Worm (Caenorhabditis elegans) whole organism, L3 larva: ENCODE measurements around the gene C49C8.5.

ENCODE experiments used
- ZK546.5 ChIP-seq: sonication (generic microtip); optimal IDR thresholded peaks from 2 replicates; lab custom pipeline; 2017; ENCODE audit warnings: missing biosample characterization, missing genetic modification characterization
- aly-2 ChIP-seq: fragments of 150-350 bp; optimal IDR thresholded peaks from 2 replicates; lab custom pipeline; 2014; ENCODE audit warnings: missing biosample characterization, missing genetic modification characterization
- ama-1 ChIP-seq: fragments of 150-350 bp; optimal IDR thresholded peaks from 2 replicates; lab custom pipeline; 2018
- ceh-16 ChIP-seq: sonication (generic microtip); optimal IDR thresholded peaks from 2 replicates; lab custom pipeline; 2017; ENCODE audit warnings: missing biosample characterization, missing genetic modification characterization
- ceh-82 ChIP-seq: fragments of 150-350 bp; optimal IDR thresholded peaks from 2 replicates; lab custom pipeline; 2014; ENCODE audit warnings: missing biosample characterization, missing genetic modification characterization
- ceh-9 ChIP-seq: sonication (generic microtip); optimal IDR thresholded peaks from 2 replicates; lab custom pipeline; 2018; ENCODE audit warnings: missing biosample characterization, missing genetic modification characterization
- daf-12 ChIP-seq: fragments of 150-350 bp; optimal IDR thresholded peaks from 2 replicates; lab custom pipeline; 2014; ENCODE audit warnings: missing biosample characterization, missing genetic modification reagents, missing genetic modification characterization
- egl-5 ChIP-seq: fragments of 150-350 bp; optimal IDR thresholded peaks from 2 replicates; lab custom pipeline; 2017; ENCODE audit warnings: missing biosample characterization, missing genetic modification reagents, missing genetic modification characterization, inconsistent platforms
- elt-1 ChIP-seq: fragments of 150-350 bp; optimal IDR thresholded peaks from 2 replicates; lab custom pipeline; 2014; ENCODE audit warnings: missing biosample characterization, missing genetic modification characterization
- elt-2 ChIP-seq: sonication (generic microtip); optimal IDR thresholded peaks from 2 replicates; lab custom pipeline; 2016; ENCODE audit warnings: missing genetic modification reagents, mild to moderate bottlenecking, missing genetic modification characterization, missing compliant biosample characterization
- eor-1 ChIP-seq, 2 experiments: fragments of 150-350 bp; optimal IDR thresholded peaks; 2 replicates each; lab custom pipeline; 2014 to 2018; ENCODE audit warnings: missing biosample characterization in 2 of 2, missing genetic modification characterization in 2 of 2
- fkh-10 ChIP-seq: sonication (generic microtip); optimal IDR thresholded peaks from 2 replicates; lab custom pipeline; 2017; ENCODE audit warnings: missing biosample characterization, missing genetic modification reagents, missing genetic modification characterization
- fkh-2 ChIP-seq: fragments of 150-350 bp; optimal IDR thresholded peaks from 2 replicates; lab custom pipeline; 2014; ENCODE audit warnings: missing biosample characterization, missing genetic modification reagents, missing genetic modification characterization
- hmg-11 ChIP-seq: sonication (generic microtip); optimal IDR thresholded peaks from 2 replicates; lab custom pipeline; 2016; ENCODE audit warnings: missing genetic modification characterization, missing compliant biosample characterization
- lin-39 ChIP-seq: fragments of 150-350 bp; optimal IDR thresholded peaks from 2 replicates; lab custom pipeline; 2018; ENCODE audit warnings: missing biosample characterization, missing genetic modification reagents, missing genetic modification characterization
- mdl-1 ChIP-seq: fragments of 150-350 bp; optimal IDR thresholded peaks from 2 replicates; lab custom pipeline; 2014; ENCODE audit warnings: missing biosample characterization, missing genetic modification characterization
- mml-1 ChIP-seq: fragments of 150-350 bp; sonication (generic microtip); optimal IDR thresholded peaks from 3 replicates; lab custom pipeline; 2014; ENCODE audit warnings: missing biosample characterization, missing genetic modification characterization
- nfya-1 ChIP-seq: sonication (generic microtip); optimal IDR thresholded peaks from 2 replicates; lab custom pipeline; 2017; ENCODE audit warnings: missing genetic modification characterization, mild to moderate bottlenecking, missing compliant biosample characterization, antibody characterized with exemption, moderate library complexity; ENCODE audit not compliant: insufficient read depth
- nhr-11 ChIP-seq: fragments of 150-350 bp; optimal IDR thresholded peaks from 2 replicates; lab custom pipeline; 2014; ENCODE audit warnings: missing biosample characterization, missing genetic modification characterization
- nhr-12 ChIP-seq: fragments of 150-350 bp; optimal IDR thresholded peaks from 2 replicates; lab custom pipeline; 2014; ENCODE audit warnings: missing biosample characterization, missing genetic modification characterization
- nhr-23 ChIP-seq: fragments of 150-350 bp; optimal IDR thresholded peaks from 2 replicates; lab custom pipeline; 2014; ENCODE audit warnings: missing biosample characterization, missing genetic modification reagents, missing genetic modification characterization
- nhr-28 ChIP-seq: fragments of 150-350 bp; optimal IDR thresholded peaks from 2 replicates; lab custom pipeline; 2014; ENCODE audit warnings: missing biosample characterization, missing genetic modification characterization
- nhr-67 ChIP-seq: fragments of 150-350 bp; optimal IDR thresholded peaks from 2 replicates; lab custom pipeline; 2014; ENCODE audit warnings: missing biosample characterization, missing genetic modification characterization
- nhr-77 ChIP-seq: fragments of 150-350 bp; optimal IDR thresholded peaks from 2 replicates; lab custom pipeline; 2014; ENCODE audit warnings: missing biosample characterization, missing genetic modification characterization
- pha-4 ChIP-seq: fragments of 150-350 bp; optimal IDR thresholded peaks from 2 replicates; lab custom pipeline; 2014; ENCODE audit warnings: missing biosample characterization, missing genetic modification reagents, missing genetic modification characterization
- pqm-1 ChIP-seq: fragments of 150-350 bp; optimal IDR thresholded peaks from 2 replicates; lab custom pipeline; 2017; ENCODE audit warnings: missing biosample characterization, missing genetic modification characterization, inconsistent platforms
- snpc-4 ChIP-seq: fragments of 150-350 bp; optimal IDR thresholded peaks from 2 replicates; lab custom pipeline; 2014; ENCODE audit warnings: missing biosample characterization, missing genetic modification characterization
- tbx-2 ChIP-seq: sonication (generic microtip); optimal IDR thresholded peaks from 2 replicates; lab custom pipeline; 2016; ENCODE audit warnings: mild to moderate bottlenecking, missing genetic modification characterization, missing compliant biosample characterization
- unc-62 ChIP-seq: fragments of 150-350 bp; sonication (generic microtip); optimal IDR thresholded peaks from 4 replicates; lab custom pipeline; 2014; ENCODE audit warnings: missing biosample characterization, missing genetic modification reagents, missing genetic modification characterization
- ztf-4 ChIP-seq: fragments of 150-350 bp; optimal IDR thresholded peaks from 2 replicates; lab custom pipeline; 2014; ENCODE audit warnings: missing biosample characterization, missing genetic modification characterization

The C49C8.5 gene

ce11 chrIV:8617047-8617446, 36.4 kb downstream of the C49C8.5 start, which contains the start of the genes F42A9.7 and F42A9.3:
TSS of gene F42A9.7 (minus strand) at chrIV:8617147.
TSS of gene F42A9.3 (plus strand) at chrIV:8617260.
- no peak for TF ChIP-seq unc-62 (GFP tag; lab: Kevin White, UChicago)
- TF ChIP-seq, all 47 proteins: peak for 0

ce11 chrIV:8615314-8615713, 38.1 kb downstream of the C49C8.5 start:
- TF ChIP-seq ZK546.5 (tag; lab: Kevin White, UChicago) (no peak), nhr-12 (no peak), ceh-82 (no peak), mml-1 (no peak), elt-2 (tag; lab: Kevin White, UChicago) (no peak), nhr-67 (tag; lab: Kevin White, UChicago) (no peak), ama-1 (lab: Kevin White, UChicago) (no peak), pqm-1 (tag; lab: Kevin White, UChicago) (no peak), fkh-2 (no peak), eor-1 (tag; optimal IDR thresholded peaks at IDR 0.05; lab: Kevin White, UChicago) (no peak), nhr-28 (tag; lab: Kevin White, UChicago) (no peak), nhr-23 (tag; lab: Kevin White, UChicago) (no peak), elt-1 (no peak), lin-39 (tag; lab: Kevin White, UChicago) (no peak), aly-2 (tag; lab: Kevin White, UChicago) (no peak), tbx-2 (tag; lab: Kevin White, UChicago) (no peak), pha-4 (tag; lab: Kevin White, UChicago) (no peak), nhr-77 (tag; lab: Kevin White, UChicago) (no peak)
- TF ChIP-seq, all 47 proteins: peak for 0

ce11 chrIV:8614680-8615079, 38.8 kb downstream of the C49C8.5 start, which contains the start of gene cyp-33E3:
TSS of gene cyp-33E3 (plus strand) at chrIV:8614995.
- TF ChIP-seq hmg-11 (tag; lab: Kevin White, UChicago) (no peak), ztf-4 (tag; lab: Kevin White, UChicago) (no peak), elt-2 (tag; lab: Kevin White, UChicago) (peak; percentile 17)

ce11 chrIV:8611886-8612542, 41.5 kb downstream of the C49C8.5 start, which contains the start of the genes F42A9.17 and cyp-33E2:
TSS of gene F42A9.17 (minus strand) at chrIV:8611936.
TSS of gene cyp-33E2 (plus strand) at chrIV:8612334.
- TF ChIP-seq pqm-1 (tag; lab: Kevin White, UChicago): peak; percentile 83
- no peak for TF ChIP-seq mdl-1
- peak; percentile 67 for TF ChIP-seq elt-2 (tag; lab: Kevin White, UChicago)
- TF ChIP-seq ceh-16 (tag; lab: Kevin White, UChicago): no peak
- peak; percentile 91 for TF ChIP-seq pha-4 (tag; lab: Kevin White, UChicago)
- TF ChIP-seq, all 47 proteins: peak for 3

- TF ChIP-seq egl-5 (tag; lab: Kevin White, UChicago) (no peak), pha-4 (tag; lab: Kevin White, UChicago) (no peak), nhr-28 (tag; lab: Kevin White, UChicago) (no peak), snpc-4 (tag; lab: Kevin White, UChicago) (no peak), nfya-1 (no peak), daf-12 (tag; lab: Kevin White, UChicago) (no peak), ceh-9 (tag; lab: Kevin White, UChicago) (no peak)
- TF ChIP-seq, all 47 proteins: peak for 0
Measured at ce11 chrIV:8608934-8609333, 44.5 kb downstream of the C49C8.5 start, which contains the start of gene F42A9.6. TSS of gene F42A9.6 (plus strand) at chrIV:8609234.

ce11 chrIV:8608204-8608603, 45.3 kb downstream of the C49C8.5 start:
- TF ChIP-seq elt-1 (peak; percentile 63), hmg-11 (tag; lab: Kevin White, UChicago) (no peak)
- TF ChIP-seq, all 47 proteins: peak for 1

ce11 chrIV:8605217-8605616, 48.2 kb downstream of the C49C8.5 start:
- TF ChIP-seq nhr-11 (peak; percentile 53), egl-5 (tag; lab: Kevin White, UChicago) (no peak), pqm-1 (tag; lab: Kevin White, UChicago) (no peak), fkh-10 (no peak)
